Fruit fly (Drosophila melanogaster): ENCODE results near the gene CG14286.
A peak's percentile ranks its signal among the peaks of the same experiment; 100 is the strongest.

The CG14286 gene

dm6 chr3R:19011885-19012284, 12.0 kb upstream of the CG14286 start:
- TF ChIP-seq cnc (optimal IDR thresholded peaks at IDR 0.05) (no peak), CG7045 (GFP tag; optimal IDR thresholded peaks at IDR 0.05) (no peak), kay (GFP tag; ENCODE audit: borderline replicate concordance) (no peak), tj (GFP tag; optimal IDR thresholded peaks at IDR 0.05) (no peak), ovo (GFP tag; optimal IDR thresholded peaks at IDR 0.05) (no peak), Hr96 (GFP tag; optimal IDR thresholded peaks at IDR 0.05) (no peak), CG14711 (tag; optimal IDR thresholded peaks at IDR 0.05) (no peak), Clk (GFP tag; optimal IDR thresholded peaks at IDR 0.05) (no peak)

- no peak for TF ChIP-seq kay (GFP tag; ENCODE audit: borderline replicate concordance)
- no peak for TF ChIP-seq Crg-1 (GFP tag; optimal IDR thresholded peaks at IDR 0.05)
- no peak for TF ChIP-seq CG12768 (GFP tag; optimal IDR thresholded peaks at IDR 0.05)
- TF ChIP-seq CG1620 (GFP tag; optimal IDR thresholded peaks at IDR 0.05), result no peak
- TF ChIP-seq CG11617 (GFP tag; optimal IDR thresholded peaks at IDR 0.05), result no peak
- no peak for TF ChIP-seq tj (GFP tag; optimal IDR thresholded peaks at IDR 0.05)
- no peak for TF ChIP-seq CG7101 (tag; optimal IDR thresholded peaks at IDR 0.05)
- TF ChIP-seq CG5204 (GFP tag; optimal IDR thresholded peaks at IDR 0.05), result no peak
- no peak for TF ChIP-seq pad (GFP tag; optimal IDR thresholded peaks at IDR 0.05)
- no peak for TF ChIP-seq Hr96 (GFP tag; optimal IDR thresholded peaks at IDR 0.05)
- TF ChIP-seq bab1 (GFP tag; optimal IDR thresholded peaks at IDR 0.05), result no peak
- TF ChIP-seq CG7045 (GFP tag; optimal IDR thresholded peaks at IDR 0.05), result no peak
- TF ChIP-seq toe (GFP tag; optimal IDR thresholded peaks at IDR 0.05), result no peak
- no peak for TF ChIP-seq cnc (optimal IDR thresholded peaks at IDR 0.05)
Observed at dm6 chr3R:19014027-19014426, 9.9 kb upstream of the CG14286 start.

- TF ChIP-seq tj (GFP tag; optimal IDR thresholded peaks at IDR 0.05) (peak; percentile 98), CG33017 (tag; optimal IDR thresholded peaks at IDR 0.05) (peak; percentile 37), CG14711 (tag; optimal IDR thresholded peaks at IDR 0.05) (peak; percentile 42), Mnt (GFP tag; optimal IDR thresholded peaks at IDR 0.05) (no peak), CG7101 (tag; optimal IDR thresholded peaks at IDR 0.05) (peak; percentile 48), Clk (GFP tag; optimal IDR thresholded peaks at IDR 0.05) (no peak), bab1 (GFP tag; optimal IDR thresholded peaks at IDR 0.05) (peak; percentile 25)
Observed at dm6 chr3R:19014742-19015422, 9.0 kb upstream of the CG14286 start.

- TF ChIP-seq bab1 (GFP tag; optimal IDR thresholded peaks at IDR 0.05) (no peak), CG14711 (tag; optimal IDR thresholded peaks at IDR 0.05) (no peak), CG33017 (tag; optimal IDR thresholded peaks at IDR 0.05) (no peak), Mnt (GFP tag; optimal IDR thresholded peaks at IDR 0.05) (no peak), Hr96 (GFP tag; optimal IDR thresholded peaks at IDR 0.05) (no peak), kay (GFP tag; ENCODE audit: borderline replicate concordance) (no peak), cic (GFP tag; optimal IDR thresholded peaks at IDR 0.05) (no peak), Clk (GFP tag; optimal IDR thresholded peaks at IDR 0.05) (no peak), CG11617 (GFP tag; optimal IDR thresholded peaks at IDR 0.05) (no peak), pad (GFP tag; optimal IDR thresholded peaks at IDR 0.05) (no peak)
Observed at dm6 chr3R:19015423-19015810, 8.5 kb upstream of the CG14286 start.

- TF ChIP-seq bab1 (GFP tag; optimal IDR thresholded peaks at IDR 0.05) (no peak), Crg-1 (GFP tag; optimal IDR thresholded peaks at IDR 0.05) (no peak), pad (GFP tag; optimal IDR thresholded peaks at IDR 0.05) (peak; percentile 82), Hr96 (GFP tag; optimal IDR thresholded peaks at IDR 0.05) (no peak), cic (GFP tag; optimal IDR thresholded peaks at IDR 0.05) (peak; percentile 13), Mnt (GFP tag; optimal IDR thresholded peaks at IDR 0.05) (no peak), CG7101 (tag; optimal IDR thresholded peaks at IDR 0.05) (no peak), toe (GFP tag; optimal IDR thresholded peaks at IDR 0.05) (no peak), CG12768 (GFP tag; optimal IDR thresholded peaks at IDR 0.05) (no peak), CG11617 (GFP tag; optimal IDR thresholded peaks at IDR 0.05) (no peak), cnc (optimal IDR thresholded peaks at IDR 0.05) (no peak), ovo (GFP tag; optimal IDR thresholded peaks at IDR 0.05) (no peak), kay (GFP tag; ENCODE audit: borderline replicate concordance) (no peak), CG33017 (tag; optimal IDR thresholded peaks at IDR 0.05) (no peak)
Observed at dm6 chr3R:19017318-19018043, 6.4 kb upstream of the CG14286 start.

dm6 chr3R:19024761-19025160, 869 bp downstream of the CG14286 start, which contains the start of gene CG14285:
Gene CG14285, plus strand, starts transcription at chr3R:19025099.
- TF ChIP-seq kay (GFP tag; ENCODE audit: borderline replicate concordance) (no peak), tj (GFP tag; optimal IDR thresholded peaks at IDR 0.05) (no peak), bab1 (GFP tag; optimal IDR thresholded peaks at IDR 0.05) (no peak)

- TF ChIP-seq CG11617 (GFP tag; optimal IDR thresholded peaks at IDR 0.05) (no peak), tj (GFP tag; optimal IDR thresholded peaks at IDR 0.05) (no peak), kay (GFP tag; ENCODE audit: borderline replicate concordance) (no peak), Crg-1 (GFP tag; optimal IDR thresholded peaks at IDR 0.05) (no peak), Clk (GFP tag; optimal IDR thresholded peaks at IDR 0.05) (no peak), CG33017 (tag; optimal IDR thresholded peaks at IDR 0.05) (no peak), ovo (GFP tag; optimal IDR thresholded peaks at IDR 0.05) (no peak), Hr96 (GFP tag; optimal IDR thresholded peaks at IDR 0.05) (no peak), CG12768 (GFP tag; optimal IDR thresholded peaks at IDR 0.05) (no peak), cnc (optimal IDR thresholded peaks at IDR 0.05) (no peak), CG7101 (tag; optimal IDR thresholded peaks at IDR 0.05) (no peak), bab1 (GFP tag; optimal IDR thresholded peaks at IDR 0.05) (no peak), toe (GFP tag; optimal IDR thresholded peaks at IDR 0.05) (no peak), CG1620 (GFP tag; optimal IDR thresholded peaks at IDR 0.05) (no peak), cic (GFP tag; optimal IDR thresholded peaks at IDR 0.05) (no peak), CG7045 (GFP tag; optimal IDR thresholded peaks at IDR 0.05) (no peak), pad (GFP tag; optimal IDR thresholded peaks at IDR 0.05) (no peak)
Observed at dm6 chr3R:19027165-19027564, 3.3 kb downstream of the CG14286 start, which contains the start of gene NP15.6. Gene NP15.6, plus strand, starts transcription at chr3R:19027368.
